Fruit fly (Drosophila melanogaster) whole organism: ENCODE data around the gene dj-1beta.

Source experiments
- CG8478 ChIP-seq: fragments of >200 bp; optimal IDR thresholded peaks from 2 replicates; lab custom pipeline; 2018; ENCODE audit warnings: inconsistent platforms
- Dll ChIP-seq: fragments of >200 bp; optimal IDR thresholded peaks from 2 replicates; lab custom pipeline; 2017
- EcR ChIP-seq, 2 experiments: fragments of >200 bp; optimal IDR thresholded peaks; 2 replicates each; lab custom pipeline; 2017; ENCODE audit warnings: missing biosample characterization in 2 of 2, missing genetic modification characterization in 2 of 2, missing genetic modification reagents in 2 of 2
- pan ChIP-seq: fragments of >200 bp; optimal IDR thresholded peaks from 2 replicates; lab custom pipeline; 2017
- psq ChIP-seq: fragments of >200 bp; optimal IDR thresholded peaks from 2 replicates; lab custom pipeline; 2017
- usp ChIP-seq: fragments of >200 bp; optimal IDR thresholded peaks from 2 replicates; lab custom pipeline; 2017; ENCODE audit warnings: missing biosample characterization, missing genetic modification characterization, mixed read lengths

- TF ChIP-seq psq (lab: Kevin White, UChicago): no peak
- TF ChIP-seq CG8478 (lab: Kevin White, UChicago): no peak
- TF ChIP-seq Dll (lab: Kevin White, UChicago): no peak
- no peak for TF ChIP-seq EcR (GFP tag; optimal IDR thresholded peaks at IDR 0.05; lab: Kevin White, UChicago)
- TF ChIP-seq usp (GFP tag; lab: Kevin White, UChicago): no peak
- no peak for TF ChIP-seq pan
Measured at dm6 chr3R:30827544-30827943, 20.6 kb downstream of the dj-1beta start, which contains the start of gene CG15544.
